Fruit fly (Drosophila melanogaster) whole organism, adult: Measurements from ENCODE around the gene CG17472.

Source experiments
- CG11617 ChIP-seq: fragments of 200-800 bp; sonication (Bioruptor generic); optimal IDR thresholded peaks from 2 replicates; lab custom pipeline; 2017; ENCODE audit warnings: mild to moderate bottlenecking, missing biosample characterization, missing genetic modification reagents, missing genetic modification characterization
- CG12768 ChIP-seq: fragments of 200-800 bp; sonication (Bioruptor generic); optimal IDR thresholded peaks from 2 replicates; lab custom pipeline; 2017; ENCODE audit warnings: missing biosample characterization, missing genetic modification characterization, mild to moderate bottlenecking, moderate library complexity, missing genetic modification reagents
- CG14711 ChIP-seq: fragments of 200-800 bp; sonication (Bioruptor generic); optimal IDR thresholded peaks from 2 replicates; lab custom pipeline; 2018; ENCODE audit warnings: missing biosample characterization, mild to moderate bottlenecking, missing genetic modification characterization, moderate library complexity
- CG1620 ChIP-seq: fragments of 200-800 bp; sonication (Bioruptor generic); optimal IDR thresholded peaks from 2 replicates; lab custom pipeline; 2016; ENCODE audit warnings: missing biosample characterization, missing genetic modification characterization
- CG33017 ChIP-seq: fragments of 200-800 bp; sonication (Bioruptor generic); optimal IDR thresholded peaks from 2 replicates; lab custom pipeline; 2018; ENCODE audit warnings: missing biosample characterization, mild to moderate bottlenecking, missing genetic modification characterization, moderate library complexity
- CG5204 ChIP-seq: fragments of 200-800 bp; sonication (Bioruptor generic); optimal IDR thresholded peaks from 2 replicates; lab custom pipeline; 2016; ENCODE audit warnings: missing biosample characterization, missing genetic modification characterization
- CG7045 ChIP-seq: fragments of 200-800 bp; sonication (Bioruptor generic); optimal IDR thresholded peaks from 2 replicates; lab custom pipeline; 2017; ENCODE audit warnings: missing biosample characterization, mild to moderate bottlenecking, missing genetic modification characterization
- CG7101 ChIP-seq: fragments of 200-800 bp; sonication (Bioruptor generic); optimal IDR thresholded peaks from 2 replicates; lab custom pipeline; 2018; ENCODE audit warnings: missing biosample characterization, mild to moderate bottlenecking, missing genetic modification characterization, moderate library complexity
- Clk ChIP-seq: fragments of 200-800 bp; sonication (Bioruptor generic); optimal IDR thresholded peaks from 2 replicates; lab custom pipeline; 2017; ENCODE audit warnings: missing biosample characterization, missing genetic modification characterization
- Crg-1 ChIP-seq: fragments of 200-800 bp; sonication (Bioruptor generic); optimal IDR thresholded peaks from 2 replicates; lab custom pipeline; 2016; ENCODE audit warnings: missing biosample characterization, missing genetic modification characterization
- Hr96 ChIP-seq: fragments of 200-800 bp; sonication (Bioruptor generic); optimal IDR thresholded peaks from 2 replicates; lab custom pipeline; 2016; ENCODE audit warnings: missing biosample characterization, missing genetic modification characterization
- Mnt ChIP-seq: fragments of 200-800 bp; sonication (Bioruptor generic); optimal IDR thresholded peaks from 2 replicates; lab custom pipeline; 2016; ENCODE audit warnings: missing biosample characterization, mild to moderate bottlenecking, missing genetic modification characterization
- bab1 ChIP-seq: fragments of 200-800 bp; sonication (Bioruptor generic); optimal IDR thresholded peaks from 3 replicates; lab custom pipeline; 2019; ENCODE audit warnings: missing biosample characterization, mild to moderate bottlenecking, missing genetic modification characterization, moderate library complexity
- cic ChIP-seq: fragments of 200-800 bp; sonication (Bioruptor generic); optimal IDR thresholded peaks from 2 replicates; lab custom pipeline; 2017; ENCODE audit warnings: missing biosample characterization, mild to moderate bottlenecking, missing genetic modification characterization, moderate library complexity
- cnc ChIP-seq, 2 experiments: fragments of >200 bp; optimal IDR thresholded peaks; 2 replicates each; lab custom pipeline; 2017
- kay ChIP-seq: fragments of 200-800 bp; sonication (Bioruptor generic); peaks from one replicate; lab custom pipeline; 2016; ENCODE audit warnings: missing biosample characterization, missing genetic modification characterization, borderline replicate concordance
- ovo ChIP-seq: fragments of 200-800 bp; sonication (Bioruptor generic); optimal IDR thresholded peaks from 2 replicates; lab custom pipeline; 2016; ENCODE audit warnings: missing biosample characterization, missing genetic modification characterization
- pad ChIP-seq: fragments of 200-800 bp; sonication (Bioruptor generic); optimal IDR thresholded peaks from 3 replicates; lab custom pipeline; 2017; ENCODE audit warnings: missing biosample characterization, missing genetic modification characterization, mild to moderate bottlenecking, moderate library complexity, missing genetic modification reagents
- tj ChIP-seq: fragments of 200-800 bp; sonication (Bioruptor generic); optimal IDR thresholded peaks from 3 replicates; lab custom pipeline; 2017; ENCODE audit warnings: missing biosample characterization, mild to moderate bottlenecking, missing genetic modification characterization, moderate library complexity
- toe ChIP-seq: fragments of 200-800 bp; sonication (Bioruptor generic); optimal IDR thresholded peaks from 2 replicates; lab custom pipeline; 2016; ENCODE audit warnings: missing biosample characterization, missing genetic modification characterization

The CG17472 gene

DNA sequence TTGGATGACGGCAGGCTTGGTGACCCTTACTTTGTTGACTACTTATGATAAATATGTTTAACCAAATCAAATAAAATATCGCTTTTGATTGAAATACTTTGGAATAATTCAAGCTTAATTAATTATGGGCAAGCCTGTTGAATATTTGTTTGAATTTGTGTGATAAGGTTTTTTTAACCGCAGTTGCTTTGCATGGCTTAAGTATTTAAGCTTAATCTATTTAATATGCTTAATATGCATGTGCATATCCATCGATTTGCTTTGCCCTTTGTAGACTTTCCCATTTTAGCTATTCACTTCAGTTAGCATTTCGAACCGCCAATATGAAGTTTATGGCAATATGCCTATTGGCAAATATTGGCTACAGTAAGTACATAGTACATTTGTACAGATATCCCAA, 6.3 kb downstream of the CG17472 start, which contains the start of gene Sfp38D:
Sfp38D (plus strand) TSS at position 301 of the 400 bp plus-strand sequence.
- TF ChIP-seq cnc (optimal IDR thresholded peaks at IDR 0.05; lab: Kevin White, UChicago) (no peak), CG14711 (tag; lab: Kevin White, UChicago) (no peak), CG1620 (GFP tag; lab: Kevin White, UChicago) (no peak), ovo (GFP tag; lab: Kevin White, UChicago) (no peak)

DNA sequence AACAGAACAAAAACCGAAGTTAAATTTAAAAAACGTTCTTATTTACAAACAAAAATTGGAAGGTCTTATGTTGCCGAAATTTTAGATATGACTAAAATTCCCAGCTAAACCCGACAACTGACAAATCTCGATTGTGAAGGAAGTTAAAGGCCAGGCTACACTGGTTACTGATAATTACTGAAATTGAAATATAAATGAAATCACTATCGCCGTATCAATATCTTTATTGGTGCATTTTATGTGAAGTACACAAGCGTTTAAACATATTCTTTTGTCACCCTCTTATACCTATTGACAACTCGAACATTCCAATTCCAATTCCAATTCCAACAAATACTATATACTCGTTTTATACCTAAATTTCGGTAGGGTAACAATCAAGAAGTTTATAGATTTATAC, 8.8 kb downstream of the CG17472 start, which contains the start of gene CG17470:
CG17470 (minus strand) TSS at position 101 of the 400 bp plus-strand sequence.
- TF ChIP-seq Mnt (GFP tag; lab: Kevin White, UChicago) (no peak), tj (GFP tag; lab: Kevin White, UChicago) (no peak), kay (GFP tag; lab: Kevin White, UChicago) (no peak), CG33017 (tag; lab: Kevin White, UChicago) (no peak), cic (GFP tag; lab: Kevin White, UChicago) (no peak), Crg-1 (GFP tag; lab: Kevin White, UChicago) (no peak), CG1620 (GFP tag; lab: Kevin White, UChicago) (no peak), Clk (GFP tag; lab: Kevin White, UChicago) (no peak), Hr96 (GFP tag; lab: Kevin White, UChicago) (no peak), CG11617 (GFP tag; lab: Kevin White, UChicago) (no peak), toe (GFP tag; lab: Kevin White, UChicago) (no peak), CG12768 (no peak), cnc (optimal IDR thresholded peaks at IDR 0.05; lab: Kevin White, UChicago) (no peak), pad (GFP tag; lab: Kevin White, UChicago) (no peak), CG7101 (no peak), CG7045 (GFP tag; lab: Kevin White, UChicago) (no peak), ovo (GFP tag; lab: Kevin White, UChicago) (no peak), CG5204 (no peak), CG14711 (tag; lab: Kevin White, UChicago) (no peak), bab1 (GFP tag; lab: Kevin White, UChicago) (no peak)

DNA sequence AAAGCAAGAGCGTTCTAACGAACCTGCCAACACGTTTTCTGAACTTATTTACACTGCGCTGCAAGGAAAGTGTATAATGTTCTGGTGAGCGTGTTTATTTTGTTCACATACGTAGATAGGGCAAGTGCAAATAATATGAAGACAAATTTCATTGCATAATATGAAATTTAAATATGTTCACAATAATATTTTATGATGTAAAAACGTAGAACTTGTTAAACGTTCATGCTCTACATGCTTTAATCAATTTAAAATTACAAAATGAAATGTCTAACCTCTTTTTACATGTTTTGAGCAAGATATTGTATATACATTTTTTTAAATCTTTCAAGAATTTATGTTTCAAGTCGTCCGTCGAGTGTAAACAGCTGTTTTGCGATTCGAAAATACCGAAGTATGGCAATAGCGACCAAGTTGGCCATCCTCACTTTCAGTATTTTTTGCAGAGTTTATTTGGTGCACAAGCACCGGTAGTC, 11.1 kb downstream of the CG17472 start, which contains the start of the genes phr6-4 and CG2608:
phr6-4 (minus strand) TSS at position 398 of the 476 bp plus-strand sequence.
CG2608 (plus strand) TSS at position 429 of the 476 bp plus-strand sequence.
- TF ChIP-seq CG7101 (peak; percentile 91), CG5204 (no peak), CG11617 (GFP tag; lab: Kevin White, UChicago) (peak; percentile 92), CG7045 (GFP tag; lab: Kevin White, UChicago) (peak; percentile 92), Mnt (GFP tag; lab: Kevin White, UChicago) (peak; percentile 72), pad (GFP tag; lab: Kevin White, UChicago) (peak; percentile 72), kay (GFP tag; lab: Kevin White, UChicago) (peak; percentile 90), cic (GFP tag; lab: Kevin White, UChicago) (peak; percentile 42), CG1620 (GFP tag; lab: Kevin White, UChicago) (peak; percentile 76), cnc (optimal IDR thresholded peaks at IDR 0.05; lab: Kevin White, UChicago) (no peak), Crg-1 (GFP tag; lab: Kevin White, UChicago) (peak; percentile 73), tj (GFP tag; lab: Kevin White, UChicago) (peak; percentile 58), CG33017 (tag; lab: Kevin White, UChicago) (peak; percentile 91), ovo (GFP tag; lab: Kevin White, UChicago) (peak; percentile 40), CG14711 (tag; lab: Kevin White, UChicago) (peak; percentile 86), toe (GFP tag; lab: Kevin White, UChicago) (peak; percentile 74), CG12768 (peak; percentile 89), bab1 (GFP tag; lab: Kevin White, UChicago) (peak; percentile 89), Hr96 (GFP tag; lab: Kevin White, UChicago) (peak; percentile 71), Clk (GFP tag; lab: Kevin White, UChicago) (peak; percentile 23)

DNA sequence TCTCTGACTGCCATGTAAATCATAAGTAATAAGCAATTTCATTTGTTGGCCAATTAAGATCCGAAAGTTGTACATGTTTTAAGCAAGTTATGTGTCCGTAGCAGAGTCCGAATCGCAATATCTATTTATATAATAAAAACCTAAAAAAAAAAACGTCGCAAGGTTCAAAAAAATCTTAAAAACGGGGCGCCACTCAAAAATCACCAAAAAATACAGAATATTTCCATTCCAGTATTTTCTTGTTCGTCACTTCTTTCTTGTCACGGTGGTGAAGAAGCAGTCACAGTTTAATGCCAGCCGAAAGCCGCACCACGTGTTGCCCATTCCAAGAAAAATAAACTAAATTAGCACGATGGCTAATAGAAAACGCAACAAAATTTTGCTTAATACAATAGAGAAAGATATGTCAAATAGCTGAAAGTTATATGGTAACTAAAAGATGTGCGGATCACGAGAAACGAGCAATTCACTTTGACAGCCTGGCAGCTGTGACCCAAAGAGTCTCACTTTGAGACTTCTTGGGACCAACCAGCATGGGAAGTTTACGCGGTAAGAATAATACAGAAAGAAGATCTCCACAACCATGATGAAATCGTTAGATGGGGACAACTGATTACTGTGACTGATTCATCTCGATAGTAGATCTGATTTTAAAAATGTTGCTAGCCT, 13.1 kb downstream of the CG17472 start:
- TF ChIP-seq CG7045 (GFP tag; lab: Kevin White, UChicago) (no peak), ovo (GFP tag; lab: Kevin White, UChicago) (no peak), CG7101 (peak; percentile 1), CG33017 (tag; lab: Kevin White, UChicago) (no peak), CG12768 (no peak), CG5204 (no peak), cic (GFP tag; lab: Kevin White, UChicago) (no peak), cnc (optimal IDR thresholded peaks at IDR 0.05; lab: Kevin White, UChicago) (no peak), CG11617 (GFP tag; lab: Kevin White, UChicago) (peak; percentile 15), CG14711 (tag; lab: Kevin White, UChicago) (peak; percentile 22), Clk (GFP tag; lab: Kevin White, UChicago) (no peak), kay (GFP tag; lab: Kevin White, UChicago) (peak; percentile 92), Crg-1 (GFP tag; lab: Kevin White, UChicago) (peak; percentile 22), Hr96 (GFP tag; lab: Kevin White, UChicago) (no peak), bab1 (GFP tag; lab: Kevin White, UChicago) (no peak), tj (GFP tag; lab: Kevin White, UChicago) (no peak), CG1620 (GFP tag; lab: Kevin White, UChicago) (peak; percentile 3), Mnt (GFP tag; lab: Kevin White, UChicago) (peak; percentile 97), pad (GFP tag; lab: Kevin White, UChicago) (no peak), toe (GFP tag; lab: Kevin White, UChicago) (peak; percentile 25)

DNA sequence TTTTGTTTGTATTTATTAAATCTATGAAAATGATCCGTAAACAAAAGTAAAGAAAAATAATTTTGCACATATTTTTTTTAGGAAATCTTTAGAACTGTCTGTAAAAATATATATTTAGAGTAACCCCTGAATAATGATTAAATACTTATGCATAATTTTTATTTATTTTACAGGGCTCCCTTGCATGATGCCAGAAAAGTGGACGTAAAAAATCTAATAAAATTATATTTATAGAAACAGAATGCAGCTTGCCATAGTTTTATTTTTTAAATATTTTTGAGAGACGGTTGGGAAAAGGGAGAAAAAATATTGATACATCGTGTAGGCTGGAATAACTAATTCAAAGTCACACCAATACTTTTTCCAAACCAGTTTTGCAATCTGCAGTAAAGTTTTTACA, 14.3 kb downstream of the CG17472 start, which contains the start of gene CG18810:
CG18810 (plus strand) TSS at position 301 of the 400 bp plus-strand sequence.
- TF ChIP-seq cnc (optimal IDR thresholded peaks at IDR 0.05; lab: Kevin White, UChicago) (no peak), CG12768 (no peak), kay (GFP tag; lab: Kevin White, UChicago) (no peak), CG7101 (no peak), CG5204 (no peak), CG7045 (GFP tag; lab: Kevin White, UChicago) (no peak), pad (GFP tag; lab: Kevin White, UChicago) (no peak), Crg-1 (GFP tag; lab: Kevin White, UChicago) (no peak), Clk (GFP tag; lab: Kevin White, UChicago) (no peak), CG11617 (GFP tag; lab: Kevin White, UChicago) (no peak), cic (GFP tag; lab: Kevin White, UChicago) (no peak), CG14711 (tag; lab: Kevin White, UChicago) (no peak)
